Fruit fly (Drosophila melanogaster) whole organism, pupa: ENCODE data around the gene CG13380.

Experiments used
- CG10348 ChIP-seq: fragments of 200-800 bp; sonication (Bioruptor generic); IDR thresholded peaks from 2 replicates; pipeline ENCODE4 v1.3.6; 2022; ENCODE audit warnings: missing biosample characterization, missing genetic modification characterization
- CG12605 ChIP-seq: fragments of 200-800 bp; sonication (Bioruptor generic); IDR thresholded peaks from 2 replicates; pipeline ENCODE4 v1.3.6; 2022; ENCODE audit warnings: missing biosample characterization, missing genetic modification characterization
- CG13204 ChIP-seq: fragments of 200-800 bp; sonication (Bioruptor generic); optimal IDR thresholded peaks from 2 replicates; lab custom pipeline; 2018; ENCODE audit warnings: missing biosample characterization, mild to moderate bottlenecking, missing genetic modification characterization, moderate library complexity
- CG14655 ChIP-seq: fragments of 200-800 bp; sonication (Bioruptor generic); optimal IDR thresholded peaks from 3 replicates; lab custom pipeline; 2017; ENCODE audit warnings: mild to moderate bottlenecking, missing biosample characterization, missing genetic modification reagents, missing genetic modification characterization
- CG15710 ChIP-seq: fragments of 200-800 bp; sonication (Bioruptor generic); optimal IDR thresholded peaks from 2 replicates; lab custom pipeline; 2018; ENCODE audit warnings: missing biosample characterization, mild to moderate bottlenecking, missing genetic modification characterization, moderate library complexity
- CG32121 ChIP-seq: fragments of 200-800 bp; sonication (Bioruptor generic); IDR thresholded peaks from 2 replicates; pipeline ENCODE4 v1.3.6; 2022; ENCODE audit warnings: missing biosample characterization, missing genetic modification characterization
- CG34367 ChIP-seq: fragments of 200-800 bp; sonication (Bioruptor generic); optimal IDR thresholded peaks from 2 replicates; lab custom pipeline; 2018; ENCODE audit warnings: missing biosample characterization, mild to moderate bottlenecking, missing genetic modification characterization
- CG4496 ChIP-seq: fragments of 200-800 bp; sonication (Bioruptor generic); IDR thresholded peaks from 3 replicates; pipeline ENCODE4 v1.3.6; 2022; ENCODE audit warnings: missing biosample characterization, missing genetic modification characterization
- CG8301 ChIP-seq: fragments of 200-800 bp; sonication (Bioruptor generic); optimal IDR thresholded peaks from 2 replicates; lab custom pipeline; 2018; ENCODE audit warnings: missing biosample characterization, mild to moderate bottlenecking, missing genetic modification characterization
- EcR ChIP-seq: fragments of 200-800 bp; sonication (Bioruptor generic); optimal IDR thresholded peaks from 3 replicates; lab custom pipeline; 2019; ENCODE audit warnings: missing biosample characterization, missing genetic modification characterization, mild to moderate bottlenecking, moderate library complexity, missing genetic modification reagents
- Ets98B ChIP-seq: fragments of 200-800 bp; sonication (Bioruptor generic); IDR thresholded peaks from 2 replicates; pipeline ENCODE4 v1.3.6; 2022; ENCODE audit warnings: missing biosample characterization, missing genetic modification characterization
- Pif1A ChIP-seq: fragments of 200-800 bp; sonication (Bioruptor generic); optimal IDR thresholded peaks from 3 replicates; lab custom pipeline; 2016; ENCODE audit warnings: missing biosample characterization, missing genetic modification characterization
- Snoo ChIP-seq: fragments of 200-800 bp; sonication (Bioruptor generic); optimal IDR thresholded peaks from 3 replicates; lab custom pipeline; 2017; ENCODE audit warnings: missing biosample characterization, mild to moderate bottlenecking, missing genetic modification characterization, inconsistent platforms
- gl ChIP-seq: fragments of 200-800 bp; sonication (Bioruptor generic); optimal IDR thresholded peaks from 2 replicates; lab custom pipeline; 2018; ENCODE audit warnings: missing biosample characterization, mild to moderate bottlenecking, missing genetic modification characterization

- TF ChIP-seq CG14655 (GFP tag; lab: Kevin White, UChicago), result peak; percentile 53
- TF ChIP-seq CG10348, result no peak
- TF ChIP-seq Pif1A (GFP tag; lab: Kevin White, UChicago), result peak; percentile 13
- TF ChIP-seq CG4496, result no peak
- no peak for TF ChIP-seq Ets98B (GFP tag; lab: Robert Waterston, UW)
- no peak for TF ChIP-seq CG15710 (tag; lab: Kevin White, UChicago)
- no peak for TF ChIP-seq CG32121 (GFP tag; lab: Robert Waterston, UW)
- no peak for TF ChIP-seq CG13204 (GFP tag; lab: Kevin White, UChicago)
- no peak for TF ChIP-seq CG12605 (GFP tag; lab: Robert Waterston, UW)
- no peak for TF ChIP-seq gl (tag; lab: Kevin White, UChicago)
- TF ChIP-seq CG8301 (tag; lab: Kevin White, UChicago), result peak; percentile 45
- no peak for TF ChIP-seq CG34367 (tag; lab: Kevin White, UChicago)
- no peak for TF ChIP-seq EcR
- TF ChIP-seq Snoo, result no peak
Measured at dm6 chr3L:18638487-18638886, 20.7 kb upstream of the CG13380 start.
